Comparison of ENCODE assay signal across 3 fruit fly cellular contexts in genomic region chr3L:18784562-18784961, dm6.
A peak's percentile ranks its signal among the peaks of the same experiment; 100 is the strongest.
TF ChIP-seq lines count a peak whose summit lies in the region.

No protein-coding gene starts in this region.

- TF ChIP-seq CTCF in whole organism, embryonic (GFP tag; optimal IDR thresholded peaks at IDR 0.05; lab: Kevin White, UChicago) = peak; percentile 13

TF ChIP-seq in whole organism, embryonic, 481 proteins besides CTCF, POLR2A, EP300 and RAD21 (continues in another document):
- no peak for TF ChIP-seq croc (GFP tag; conservative IDR thresholded peaks at IDR 0.05; lab: Robert Waterston, UW)
- TF ChIP-seq CG2875 (GFP tag; optimal IDR thresholded peaks at IDR 0.05; lab: Kevin White, UChicago) = no peak
- no peak for TF ChIP-seq ERR (GFP tag; optimal IDR thresholded peaks at IDR 0.05; lab: Kevin White, UChicago)
- no peak for TF ChIP-seq CG9932 (GFP tag; IDR thresholded peaks at IDR 0.05; lab: Robert Waterston, UW)
- TF ChIP-seq CG18619 (GFP tag; optimal IDR thresholded peaks at IDR 0.05; lab: Kevin White, UChicago) = peak; percentile 31
- TF ChIP-seq CG10209 (GFP tag; optimal IDR thresholded peaks at IDR 0.05; lab: Kevin White, UChicago) = peak; percentile 57
- TF ChIP-seq shn (GFP tag; optimal IDR thresholded peaks at IDR 0.05; lab: Kevin White, UChicago) = peak; percentile 51
- TF ChIP-seq CG9727 (GFP tag; optimal IDR thresholded peaks at IDR 0.05; lab: Kevin White, UChicago) = no peak
- peak; percentile 6 for TF ChIP-seq Sry-δ (GFP tag; optimal IDR thresholded peaks at IDR 0.05; lab: Kevin White, UChicago)
- TF ChIP-seq CG32767 (GFP tag; IDR thresholded peaks at IDR 0.05; lab: Robert Waterston, UW) = peak; percentile 41; the same call in 1 of the 2 replicates
- TF ChIP-seq CG1647 (GFP tag; optimal IDR thresholded peaks at IDR 0.05; lab: Kevin White, UChicago) = no peak
- TF ChIP-seq CG6654 (GFP tag; optimal IDR thresholded peaks at IDR 0.05; lab: Kevin White, UChicago) = no peak
- TF ChIP-seq Hmx (GFP tag; optimal IDR thresholded peaks at IDR 0.05; lab: Kevin White, UChicago) = no peak
- no peak for TF ChIP-seq ewg (GFP tag; optimal IDR thresholded peaks at IDR 0.05; lab: Kevin White, UChicago)
- no peak for TF ChIP-seq insv (GFP tag; optimal IDR thresholded peaks at IDR 0.05; lab: Kevin White, UChicago)
- TF ChIP-seq H15 (GFP tag; IDR thresholded peaks at IDR 0.05; lab: Robert Waterston, UW) = peak; percentile 69
- peak; percentile 69; the same call in 2 of the 3 replicates for TF ChIP-seq ken (GFP tag; IDR thresholded peaks at IDR 0.05; lab: Robert Waterston, UW)
- no peak for TF ChIP-seq inv (GFP tag; IDR thresholded peaks at IDR 0.05; lab: Robert Waterston, UW; ENCODE audit: partially characterized antibody)
- TF ChIP-seq CG1792 (GFP tag; optimal IDR thresholded peaks at IDR 0.05; lab: Kevin White, UChicago) = no peak
- TF ChIP-seq CG9215 (GFP tag; IDR thresholded peaks at IDR 0.05; lab: Robert Waterston, UW) = no peak
- TF ChIP-seq peb (GFP tag; IDR thresholded peaks at IDR 0.05; lab: Robert Waterston, UW) = peak; percentile 42; the same call in 1 of the 2 replicates
- TF ChIP-seq CG7556 (GFP tag; optimal IDR thresholded peaks at IDR 0.05; lab: Kevin White, UChicago) = peak; percentile 12
- TF ChIP-seq disco-r (GFP tag; optimal IDR thresholded peaks at IDR 0.05; lab: Kevin White, UChicago) = no peak
- TF ChIP-seq h (optimal IDR thresholded peaks at IDR 0.05; lab: Kevin White, UChicago) = no peak
- TF ChIP-seq ase (GFP tag; IDR thresholded peaks at IDR 0.05; lab: Robert Waterston, UW) = peak; percentile 79; the same call in 2 of the 3 replicates
- no peak for TF ChIP-seq Atf-2 (GFP tag; optimal IDR thresholded peaks at IDR 0.05; lab: Kevin White, UChicago)
- TF ChIP-seq seq (GFP tag; IDR thresholded peaks at IDR 0.05; lab: Robert Waterston, UW) = peak; percentile 81
- TF ChIP-seq Drgx (GFP tag; IDR thresholded peaks at IDR 0.05; lab: Robert Waterston, UW) = peak; percentile 51
- no peak for TF ChIP-seq NC2α (GFP tag; optimal IDR thresholded peaks at IDR 0.05; lab: Kevin White, UChicago)
- no peak for TF ChIP-seq Taf1 (GFP tag; IDR thresholded peaks at IDR 0.05; lab: Robert Waterston, UW)
- TF ChIP-seq trh (GFP tag; optimal IDR thresholded peaks at IDR 0.05; lab: Kevin White, UChicago) = no peak

TF ChIP-seq in whole organism, prepupa, 60 proteins besides CTCF, POLR2A, EP300 and RAD21:
- TF ChIP-seq CG10631 (GFP tag; optimal IDR thresholded peaks at IDR 0.05; lab: Kevin White, UChicago) (no peak), CG11294 (GFP tag; IDR thresholded peaks at IDR 0.05; lab: Robert Waterston, UW) (peak; percentile 52; the same call in 1 of the 2 replicates), OdsH (GFP tag; optimal IDR thresholded peaks at IDR 0.05; lab: Kevin White, UChicago) (peak; percentile 2), CG31627 (GFP tag; optimal IDR thresholded peaks at IDR 0.05; lab: Kevin White, UChicago) (no peak), pdm3 (GFP tag; optimal IDR thresholded peaks at IDR 0.05; lab: Kevin White, UChicago) (peak; percentile 35), eg (GFP tag; IDR thresholded peaks at IDR 0.05; lab: Robert Waterston, UW) (peak; percentile 68), CG8119 (GFP tag; IDR thresholded peaks at IDR 0.05; lab: Robert Waterston, UW) (0 out of 3 replicates have a peak, but pooled peaks have one; percentile 18), Eip78C (GFP tag; lab: Kevin White, UChicago) (peak; percentile 54), CG4318 (GFP tag; optimal IDR thresholded peaks at IDR 0.05; lab: Kevin White, UChicago) (no peak), Hr4 (GFP tag; optimal IDR thresholded peaks at IDR 0.05; lab: Kevin White, UChicago) (peak; percentile 16), Gug (GFP tag; IDR thresholded peaks at IDR 0.05; lab: Robert Waterston, UW) (0 out of 2 replicates have a peak, but pooled peaks have one; percentile 26), Hr39 (GFP tag; optimal IDR thresholded peaks at IDR 0.05; lab: Kevin White, UChicago) (no peak), Ets96B (tag; optimal IDR thresholded peaks at IDR 0.05; lab: Kevin White, UChicago) (no peak), CG15336 (GFP tag; IDR thresholded peaks at IDR 0.05; lab: Robert Waterston, UW) (peak; percentile 48), CG16779 (tag; optimal IDR thresholded peaks at IDR 0.05; lab: Kevin White, UChicago) (no peak)

TF ChIP-seq in whole organism, pupa, 21 proteins besides CTCF, POLR2A, EP300 and RAD21:
- TF ChIP-seq fd96Ca (GFP tag; IDR thresholded peaks at IDR 0.05; lab: Robert Waterston, UW) (peak; percentile 59; the same call in 2 of the 3 replicates), CG10348 (GFP tag; IDR thresholded peaks at IDR 0.05; lab: Robert Waterston, UW) (no peak), CG4496 (GFP tag; IDR thresholded peaks at IDR 0.05; lab: Robert Waterston, UW) (peak; percentile 78), CG32121 (GFP tag; IDR thresholded peaks at IDR 0.05; lab: Robert Waterston, UW) (peak; percentile 60), D1 (tag; optimal IDR thresholded peaks at IDR 0.05; lab: Kevin White, UChicago) (no peak), rn (GFP tag; IDR thresholded peaks at IDR 0.05; lab: Robert Waterston, UW) (no peak)
TF ChIP-seq in whole organism, pupa: peak in this region for 3.

Comparison
In these comparisons a context has a peak if more than half of its experiments do, and no peak if none do; other contexts are left out.
1. Of the 7 proteins assayed by ChIP-seq in both whole organism, embryonic and whole organism, prepupa: peak only in whole organism, embryonic: Blimp-1 and Sox102F; only in whole organism, prepupa: none; in both: Gug; in neither: 4.